Worm (Caenorhabditis elegans) whole organism, L4/young adult: ENCODE results near the gene F59A1.15.

Source experiments
- W03F9.2 ChIP-seq: fragments of 150-350 bp; optimal IDR thresholded peaks from 2 replicates; lab custom pipeline; 2014; ENCODE audit warnings: missing biosample characterization, missing genetic modification characterization
- dao-5 ChIP-seq: sonication (generic microtip); optimal IDR thresholded peaks from 2 replicates; lab custom pipeline; 2016; ENCODE audit warnings: missing genotype, missing genetic modification characterization, moderate library complexity, missing compliant biosample characterization
- him-1 ChIP-seq: sonication (generic microtip); optimal IDR thresholded peaks from 2 replicates; lab custom pipeline; 2016; ENCODE audit warnings: missing genotype, missing genetic modification reagents, missing genetic modification characterization, missing compliant biosample characterization

F59A1.15 gene

ce11 chrV:17700728-17701262, 17.1 kb upstream of the F59A1.15 start, which contains the start of the genes Y26G10.5 and srh-32:
TSS of gene Y26G10.5 (minus strand) at chrV:17700828.
TSS of gene srh-32 (plus strand) at chrV:17701212.
- no peak for TF ChIP-seq him-1
- TF ChIP-seq W03F9.2, result no peak
- no peak for TF ChIP-seq dao-5 (tag; lab: Kevin White, UChicago)

- TF ChIP-seq W03F9.2 (no peak), him-1 (no peak), dao-5 (tag; lab: Kevin White, UChicago) (no peak)
Observed at ce11 chrV:17699659-17700058, 16.0 kb upstream of the F59A1.15 start, which contains the start of gene Y26G10.6. TSS of gene Y26G10.6 (plus strand) at chrV:17699959.

ce11 chrV:17699097-17699496, 15.4 kb upstream of the F59A1.15 start, which contains the start of gene Y26G10.4:
TSS of gene Y26G10.4 (minus strand) at chrV:17699197.
- TF ChIP-seq W03F9.2 (no peak), dao-5 (tag; lab: Kevin White, UChicago) (no peak), him-1 (no peak)

ce11 chrV:17696753-17697152, 13.1 kb upstream of the F59A1.15 start, which contains the start of gene spp-29:
TSS of gene spp-29 (minus strand) at chrV:17696853.
- TF ChIP-seq dao-5 (tag; lab: Kevin White, UChicago), result no peak
- no peak for TF ChIP-seq him-1

ce11 chrV:17695802-17696201, 12.1 kb upstream of the F59A1.15 start, which contains the start of gene Y26G10.1:
TSS of gene Y26G10.1 (minus strand) at chrV:17695902.
- TF ChIP-seq dao-5 (tag; lab: Kevin White, UChicago), result no peak
- no peak for TF ChIP-seq him-1
- TF ChIP-seq W03F9.2, result no peak

- no peak for TF ChIP-seq him-1
- no peak for TF ChIP-seq W03F9.2
- no peak for TF ChIP-seq dao-5 (tag; lab: Kevin White, UChicago)
Observed at ce11 chrV:17694260-17694659, 10.6 kb upstream of the F59A1.15 start.

ce11 chrV:17690922-17691321, 7.3 kb upstream of the F59A1.15 start, which contains the start of gene F59A1.13:
TSS of gene F59A1.13 (minus strand) at chrV:17691022.
- no peak for TF ChIP-seq him-1
- TF ChIP-seq W03F9.2, result no peak
- no peak for TF ChIP-seq dao-5 (tag; lab: Kevin White, UChicago)

- no peak for TF ChIP-seq W03F9.2
- TF ChIP-seq dao-5 (tag; lab: Kevin White, UChicago), result no peak
Observed at ce11 chrV:17686852-17687251, 3.2 kb upstream of the F59A1.15 start, which contains the start of gene F59A1.18. TSS of gene F59A1.18 (minus strand) at chrV:17686952.

ce11 chrV:17684857-17685256, 1.2 kb upstream of the F59A1.15 start, which contains the start of the genes F59A1.16 and F59A1.6:
TSS of gene F59A1.16 (minus strand) at chrV:17684957.
TSS of gene F59A1.6 (plus strand) at chrV:17685141.
- TF ChIP-seq dao-5 (tag; lab: Kevin White, UChicago), result no peak
- no peak for TF ChIP-seq W03F9.2
- TF ChIP-seq him-1, result no peak

- TF ChIP-seq him-1 (no peak), dao-5 (tag; lab: Kevin White, UChicago) (no peak), W03F9.2 (no peak)
Observed at ce11 chrV:17683290-17683689, 373 bp downstream of the F59A1.15 start.

- TF ChIP-seq dao-5 (tag; lab: Kevin White, UChicago), result no peak
- no peak for TF ChIP-seq him-1
- TF ChIP-seq W03F9.2, result no peak
Observed at ce11 chrV:17676553-17676952, 7.1 kb downstream of the F59A1.15 start, which contains the start of gene str-92. TSS of gene str-92 (minus strand) at chrV:17676653.

- TF ChIP-seq W03F9.2 (no peak), him-1 (no peak), dao-5 (tag; lab: Kevin White, UChicago) (no peak)
Observed at ce11 chrV:17673343-17673742, 10.3 kb downstream of the F59A1.15 start, which contains the start of gene str-93. TSS of gene str-93 (minus strand) at chrV:17673443.

- TF ChIP-seq him-1, result no peak
- TF ChIP-seq dao-5 (tag; lab: Kevin White, UChicago), result no peak
- no peak for TF ChIP-seq W03F9.2
Observed at ce11 chrV:17668531-17668930, 15.1 kb downstream of the F59A1.15 start, which contains the start of gene str-89. TSS of gene str-89 (plus strand) at chrV:17668831.

ce11 chrV:17667676-17668075, 16.0 kb downstream of the F59A1.15 start, which contains the start of gene F59A1.12:
TSS of gene F59A1.12 (minus strand) at chrV:17667776.
- no peak for TF ChIP-seq W03F9.2
- no peak for TF ChIP-seq dao-5 (tag; lab: Kevin White, UChicago)
- no peak for TF ChIP-seq him-1

ce11 chrV:17665906-17666305, 17.8 kb downstream of the F59A1.15 start, which contains the start of gene F59A1.11:
TSS of gene F59A1.11 (minus strand) at chrV:17666006.
- TF ChIP-seq him-1 (no peak), W03F9.2 (no peak), dao-5 (tag; lab: Kevin White, UChicago) (no peak)
